Worm (Caenorhabditis elegans): ENCODE results near the gene madf-8.

- TF ChIP-seq ama-1 (optimal IDR thresholded peaks at IDR 0.05) (no peak), tbx-11 (GFP tag; IDR thresholded peaks at IDR 0.05) (no peak), B0310.2 (tag; optimal IDR thresholded peaks at IDR 0.05) (no peak), sea-1 (GFP tag; conservative IDR thresholded peaks at IDR 0.05) (no peak), aly-1 (tag; optimal IDR thresholded peaks at IDR 0.05) (no peak), flt-1 (GFP tag; IDR thresholded peaks at IDR 0.05) (no peak)
These were observed 37.7 kb downstream of the madf-8 start for ce11 chrIII:3612882-3613479.
